Fruit fly (Drosophila melanogaster) whole organism, embryonic: ENCODE measurements around the gene Kat60.

ENCODE experiments used
- Ada2b ChIP-seq: fragments of 200-800 bp; sonication (Bioruptor generic); IDR thresholded peaks from 2 replicates; pipeline ENCODE4 v1.3.6; 2022; ENCODE audit warnings: missing biosample characterization, missing genetic modification characterization
- CG10321 ChIP-seq: fragments of 200-800 bp; sonication (Bioruptor generic); IDR thresholded peaks from 2 replicates; pipeline ENCODE4 v1.3.6; 2022; ENCODE audit warnings: missing biosample characterization, missing genetic modification characterization
- CG12104 ChIP-seq: fragments of 200-800 bp; sonication (Bioruptor generic); optimal IDR thresholded peaks from 3 replicates; lab custom pipeline; 2016; ENCODE audit warnings: missing biosample characterization, missing genetic modification characterization
- CG12155 ChIP-seq: fragments of 200-800 bp; sonication (Bioruptor generic); optimal IDR thresholded peaks from 3 replicates; lab custom pipeline; 2016; ENCODE audit warnings: missing biosample characterization, missing genetic modification characterization
- CG12942 ChIP-seq: fragments of 200-800 bp; sonication (Bioruptor generic); optimal IDR thresholded peaks from 3 replicates; lab custom pipeline; 2016; ENCODE audit warnings: missing biosample characterization, missing genetic modification characterization
- CG14441 ChIP-seq: fragments of 200-800 bp; sonication (Bioruptor generic); IDR thresholded peaks from 2 replicates; pipeline ENCODE4 v1.3.6; 2022; ENCODE audit warnings: missing biosample characterization, missing genetic modification characterization
- CG14860 ChIP-seq: fragments of 200-800 bp; sonication (Bioruptor generic); IDR thresholded peaks from 3 replicates; pipeline ENCODE4 v1.3.6; 2022; ENCODE audit warnings: missing biosample characterization, missing genetic modification characterization; ENCODE audit not compliant: partially characterized antibody
- CG15696 ChIP-seq: fragments of 200-800 bp; sonication (Bioruptor generic); optimal IDR thresholded peaks from 2 replicates; lab custom pipeline; 2019; ENCODE audit warnings: missing biosample characterization, mild to moderate bottlenecking, missing genetic modification characterization, moderate library complexity
- CG1832 ChIP-seq: fragments of 200-800 bp; sonication (Bioruptor generic); optimal IDR thresholded peaks from 2 replicates; lab custom pipeline; 2017; ENCODE audit warnings: missing biosample characterization, mild to moderate bottlenecking, missing genetic modification characterization, inconsistent platforms
- CG18619 ChIP-seq: fragments of 200-800 bp; sonication (Bioruptor generic); optimal IDR thresholded peaks from 3 replicates; lab custom pipeline; 2017; ENCODE audit warnings: missing biosample characterization, mild to moderate bottlenecking, missing genetic modification characterization
- CG18764 ChIP-seq: fragments of 200-800 bp; sonication (Bioruptor generic); optimal IDR thresholded peaks from 3 replicates; lab custom pipeline; 2016; ENCODE audit warnings: missing biosample characterization, missing genetic modification characterization
- CG2712 ChIP-seq: fragments of 200-800 bp; optimal IDR thresholded peaks from 3 replicates; lab custom pipeline; 2019; ENCODE audit warnings: missing biosample characterization, mild to moderate bottlenecking, missing genetic modification characterization, moderate library complexity
- CG2889 ChIP-seq: fragments of 200-800 bp; sonication (Bioruptor generic); IDR thresholded peaks from 3 replicates; pipeline ENCODE4 v1.3.6; 2022; ENCODE audit warnings: missing biosample characterization, missing genetic modification characterization
- CG30431 ChIP-seq: fragments of 200-800 bp; sonication (Bioruptor generic); optimal IDR thresholded peaks from 2 replicates; lab custom pipeline; 2017; ENCODE audit warnings: missing biosample characterization, missing genetic modification characterization
- CG32772 ChIP-seq: fragments of 200-800 bp; sonication (Bioruptor generic); IDR thresholded peaks from 2 replicates; pipeline ENCODE4 v1.3.6; 2022; ENCODE audit warnings: missing biosample characterization, missing genetic modification characterization
- CG3726 ChIP-seq: fragments of 200-800 bp; sonication (Bioruptor generic); IDR thresholded peaks from 3 replicates; pipeline ENCODE4, ENCODE4 v1.3.6; 2022; ENCODE audit warnings: missing biosample characterization, missing genetic modification characterization
- CG42726 ChIP-seq: fragments of 200-800 bp; sonication (Bioruptor generic); IDR thresholded peaks from 2 replicates; pipeline ENCODE4 v1.3.6; 2022; ENCODE audit warnings: missing biosample characterization, missing genetic modification characterization; ENCODE audit not compliant: partially characterized antibody
- CG6689 ChIP-seq: fragments of 200-800 bp; sonication (Bioruptor generic); IDR thresholded peaks from 2 replicates; pipeline ENCODE4 v1.3.6; 2022; ENCODE audit warnings: missing biosample characterization, missing genetic modification characterization
- CG6765 ChIP-seq: fragments of 200-800 bp; sonication (Bioruptor generic); optimal IDR thresholded peaks from 3 replicates; lab custom pipeline; 2017; ENCODE audit warnings: missing biosample characterization, mild to moderate bottlenecking, missing genetic modification characterization
- CG9727 ChIP-seq: fragments of 200-800 bp; sonication (Bioruptor generic); optimal IDR thresholded peaks from 3 replicates; lab custom pipeline; 2017; ENCODE audit warnings: missing biosample characterization, mild to moderate bottlenecking, missing genetic modification characterization
- CkIIα-i1 ChIP-seq: fragments of 200-800 bp; sonication (Bioruptor generic); IDR thresholded peaks from 2 replicates; pipeline ENCODE4 v1.3.6; 2022; ENCODE audit warnings: missing biosample characterization, missing genetic modification characterization
- Dbx ChIP-seq: fragments of 200-800 bp; sonication (Bioruptor generic); IDR thresholded peaks from 3 replicates; pipeline ENCODE4 v1.3.6; 2022; ENCODE audit warnings: missing biosample characterization, missing genetic modification characterization
- Dek ChIP-seq: fragments of 200-800 bp; sonication (Bioruptor generic); optimal IDR thresholded peaks from 3 replicates; lab custom pipeline; 2019; ENCODE audit warnings: missing biosample characterization, mild to moderate bottlenecking, missing genetic modification characterization, moderate library complexity
- Doc2 ChIP-seq: fragments of 200-800 bp; sonication (Bioruptor generic); IDR thresholded peaks from 2 replicates; pipeline ENCODE4 v1.3.6; 2022; ENCODE audit warnings: missing biosample characterization, missing genetic modification characterization
- Elba2 ChIP-seq: fragments of 200-800 bp; sonication (Bioruptor generic); optimal IDR thresholded peaks from 3 replicates; lab custom pipeline; 2016; ENCODE audit warnings: missing biosample characterization, missing genetic modification characterization
- Hr3 ChIP-seq: fragments of 200-800 bp; sonication (Bioruptor generic); optimal IDR thresholded peaks from 3 replicates; lab custom pipeline; 2016; ENCODE audit warnings: missing biosample characterization, missing genetic modification characterization
- Kr ChIP-seq: fragments of 200-800 bp; sonication (Bioruptor generic); optimal IDR thresholded peaks from 2 replicates; lab custom pipeline; 2017; ENCODE audit warnings: missing biosample characterization, mild to moderate bottlenecking, missing genetic modification characterization
- NC2β ChIP-seq: fragments of 200-800 bp; sonication (Bioruptor generic); optimal IDR thresholded peaks from 2 replicates; lab custom pipeline; 2016; ENCODE audit warnings: missing biosample characterization, missing genetic modification characterization
- NFAT ChIP-seq: fragments of 200-800 bp; sonication (Bioruptor generic); IDR thresholded peaks from 2 replicates; pipeline ENCODE4 v1.3.6; 2022; ENCODE audit warnings: missing biosample characterization, missing genetic modification characterization
- Rx ChIP-seq: fragments of 200-800 bp; sonication (Bioruptor generic); IDR thresholded peaks from 2 replicates; pipeline ENCODE4 v1.3.6; 2022; ENCODE audit warnings: missing biosample characterization, missing genetic modification characterization
- Sry-β ChIP-seq: fragments of 200-800 bp; sonication (Bioruptor generic); optimal IDR thresholded peaks from 2 replicates; lab custom pipeline; 2018; ENCODE audit warnings: missing biosample characterization, mild to moderate bottlenecking, missing genetic modification characterization, moderate library complexity
- Ssrp ChIP-seq: fragments of 200-800 bp; sonication (Bioruptor generic); optimal IDR thresholded peaks from 2 replicates; lab custom pipeline; 2018; ENCODE audit warnings: missing biosample characterization, mild to moderate bottlenecking, missing genetic modification characterization, moderate library complexity
- abd-A ChIP-seq: fragments of 200-800 bp; sonication (Bioruptor generic); optimal IDR thresholded peaks from 3 replicates; lab custom pipeline; 2019; ENCODE audit warnings: missing biosample characterization, mild to moderate bottlenecking, missing genetic modification characterization, moderate library complexity
- al ChIP-seq: fragments of 200-800 bp; sonication (Bioruptor generic); IDR thresholded peaks from 2 replicates; pipeline ENCODE4 v1.3.6; 2022; ENCODE audit warnings: missing biosample characterization, missing genetic modification characterization
- ase ChIP-seq: fragments of 200-800 bp; sonication (Bioruptor generic); IDR thresholded peaks from 3 replicates; pipeline ENCODE4 v1.3.6; 2022; ENCODE audit warnings: missing biosample characterization, missing genetic modification characterization
- cas ChIP-seq: fragments of 200-800 bp; sonication (Bioruptor generic); IDR thresholded peaks from 2 replicates; pipeline ENCODE4 v1.3.6; 2022; ENCODE audit warnings: missing biosample characterization, missing genetic modification characterization
- cato ChIP-seq: fragments of 200-800 bp; sonication (Bioruptor generic); optimal IDR thresholded peaks from 2 replicates; lab custom pipeline; 2016; ENCODE audit warnings: missing biosample characterization, missing genetic modification characterization, borderline replicate concordance
- chinmo ChIP-seq: fragments of 200-800 bp; sonication (Bioruptor generic); IDR thresholded peaks from 4 replicates; pipeline ENCODE4 v1.3.6; 2022; ENCODE audit warnings: missing biosample characterization, missing genetic modification characterization; ENCODE audit not compliant: partially characterized antibody
- dan ChIP-seq: fragments of 200-800 bp; sonication (Bioruptor generic); IDR thresholded peaks from 2 replicates; pipeline ENCODE4 v1.3.6; 2022; ENCODE audit warnings: missing biosample characterization, missing genetic modification characterization
- dati ChIP-seq: fragments of 200-800 bp; sonication (Bioruptor generic); IDR thresholded peaks from 2 replicates; pipeline ENCODE4 v1.3.6; 2022; ENCODE audit warnings: missing biosample characterization, missing genetic modification characterization
- fd3F ChIP-seq: fragments of 200-800 bp; sonication (Bioruptor generic); optimal IDR thresholded peaks from 2 replicates; lab custom pipeline; 2018; ENCODE audit warnings: missing biosample characterization, mild to moderate bottlenecking, missing genetic modification characterization, moderate library complexity
- klu ChIP-seq: fragments of 200-800 bp; sonication (Bioruptor generic); IDR thresholded peaks from 2 replicates; pipeline ENCODE4 v1.3.6; 2022; ENCODE audit warnings: missing biosample characterization, missing genetic modification characterization
- knrl ChIP-seq: fragments of 200-800 bp; sonication (Bioruptor generic); IDR thresholded peaks from 3 replicates; pipeline ENCODE4 v1.3.6; 2022; ENCODE audit warnings: missing biosample characterization, missing genetic modification characterization; ENCODE audit not compliant: partially characterized antibody
- nau ChIP-seq: fragments of 200-800 bp; sonication (Bioruptor generic); optimal IDR thresholded peaks from 3 replicates; lab custom pipeline; 2017; ENCODE audit warnings: missing biosample characterization, mild to moderate bottlenecking, missing genetic modification characterization, missing genetic modification reagents
- org-1 ChIP-seq: fragments of 200-800 bp; sonication (Bioruptor generic); optimal IDR thresholded peaks from 2 replicates; lab custom pipeline; 2017; ENCODE audit warnings: missing biosample characterization, missing genetic modification characterization
- pan ChIP-seq, 4 experiments: fragments of >200 bp in 3 of 4; fragments of 200-800 bp in 1 of 4; sonication (Bioruptor generic) in 1 of 4; optimal IDR thresholded peaks in 3 of 4; IDR thresholded peaks in 1 of 4; 2 replicates each; pipeline versions ENCODE4 v1.3.6 to Lab custom; 2017 to 2022; ENCODE audit warnings: missing biosample characterization in 2 of 4, missing genetic modification characterization in 2 of 4, mixed read lengths in 1 of 4
- pita ChIP-seq: fragments of 200-800 bp; sonication (Bioruptor generic); optimal IDR thresholded peaks from 2 replicates; lab custom pipeline; 2017; ENCODE audit warnings: missing biosample characterization, mild to moderate bottlenecking, missing genetic modification characterization
- ranshi ChIP-seq: fragments of 200-800 bp; sonication (Bioruptor generic); IDR thresholded peaks from 2 replicates; pipeline ENCODE4 v1.3.6; 2022; ENCODE audit warnings: missing biosample characterization, missing genetic modification characterization
- run ChIP-seq: fragments of 200-800 bp; sonication (Bioruptor generic); optimal IDR thresholded peaks from 3 replicates; lab custom pipeline; 2018; ENCODE audit warnings: missing biosample characterization, mild to moderate bottlenecking, missing genetic modification characterization
- slbo ChIP-seq: fragments of 200-800 bp; sonication (Bioruptor generic); IDR thresholded peaks from 2 replicates; pipeline ENCODE4 v1.3.6; 2022; ENCODE audit warnings: missing biosample characterization, missing genetic modification characterization
- yki ChIP-seq: fragments of >200 bp; optimal IDR thresholded peaks from 3 replicates; lab custom pipeline; 2018

Gene Kat60

DNA sequence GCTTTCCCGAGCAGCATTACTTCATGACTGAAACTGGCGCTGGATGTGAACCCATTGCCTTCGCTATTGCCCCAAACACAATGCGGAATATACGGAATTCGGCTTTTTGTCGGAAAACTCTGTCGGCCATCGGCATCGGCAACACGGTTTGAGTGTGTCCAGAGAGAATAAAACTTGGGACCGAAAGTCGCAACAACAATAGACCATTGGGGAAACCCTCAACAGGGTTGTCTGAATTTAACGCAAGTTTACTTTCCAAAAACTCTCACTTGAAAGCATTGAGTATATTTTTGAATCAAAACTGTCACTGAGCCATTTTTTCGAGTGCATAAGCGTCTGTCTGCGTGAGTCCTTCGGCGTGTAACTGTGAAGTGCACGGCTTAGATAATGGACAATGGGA, 33.7 kb downstream of the Kat60 start (continued):
- TF ChIP-seq Hr3 (GFP tag; lab: Kevin White, UChicago) (peak; percentile 5), org-1 (GFP tag; lab: Kevin White, UChicago) (peak; percentile 70), NC2β (GFP tag; lab: Kevin White, UChicago) (peak; percentile 22), Kr (no peak), yki (no peak), CG10321 (GFP tag; lab: Robert Waterston, UW) (no peak), CG3726 (GFP tag; lab: Robert Waterston, UW) (no peak), abd-A (tag; lab: Kevin White, UChicago) (peak; percentile 77), CG14860 (GFP tag; lab: Robert Waterston, UW) (no peak), Ada2b (GFP tag; lab: Robert Waterston, UW) (peak; percentile 62; the same call in 1 of the 2 replicates), CG42726 (GFP tag; lab: Robert Waterston, UW) (no peak), Elba2 (no peak), run (no peak), CG18764 (GFP tag; lab: Kevin White, UChicago) (no peak), Dbx (GFP tag; lab: Robert Waterston, UW) (peak; percentile 67; the same call in 2 of the 3 replicates), CG12104 (no peak), klu (GFP tag; lab: Robert Waterston, UW) (peak; percentile 41; the same call in 1 of the 2 replicates), Rx (peak; percentile 18; the same call in 1 of the 2 replicates), ranshi (peak; percentile 66), CG2889 (no peak), Doc2 (GFP tag; lab: Robert Waterston, UW) (no peak), CG32772 (GFP tag; lab: Robert Waterston, UW) (peak; percentile 47), CG15696 (tag; lab: Kevin White, UChicago) (no peak), dati (no peak), pita (GFP tag; lab: Kevin White, UChicago) (no peak), chinmo (GFP tag; lab: Robert Waterston, UW) (no peak), CG1832 (GFP tag; lab: Kevin White, UChicago) (no peak), CG12942 (GFP tag; lab: Kevin White, UChicago) (peak; percentile 6), al (GFP tag; lab: Robert Waterston, UW) (peak; percentile 31; the same call in 1 of the 2 replicates), pan (optimal IDR thresholded peaks at IDR 0.05; lab: Kevin White, UChicago) (no peak), pan (GFP tag; optimal IDR thresholded peaks at IDR 0.05 in 1 of 2, IDR thresholded peaks at IDR 0.05 in 1 of 2) (peak in 1 of 2 experiments; percentile 69), knrl (no peak), CG6765 (GFP tag; lab: Kevin White, UChicago) (peak; percentile 18), ase (GFP tag; lab: Robert Waterston, UW) (no peak), CG18619 (GFP tag; lab: Kevin White, UChicago) (peak; percentile 49), cato (GFP tag; lab: Kevin White, UChicago) (no peak), CG30431 (GFP tag; lab: Kevin White, UChicago) (peak; percentile 8), cas (GFP tag; lab: Robert Waterston, UW) (no peak), Ssrp (no peak), slbo (no peak; the same call in 1 of the 2 replicates), Sry-β (GFP tag; lab: Kevin White, UChicago) (no peak), CG9727 (GFP tag; lab: Kevin White, UChicago) (peak; percentile 37), CG2712 (tag; lab: Kevin White, UChicago) (peak; percentile 9), dan (GFP tag; lab: Robert Waterston, UW) (no peak), NFAT (GFP tag; lab: Robert Waterston, UW) (0 out of 2 replicates have a peak, but pooled peaks have one; percentile 26), CG12155 (GFP tag; lab: Kevin White, UChicago) (peak; percentile 39), fd3F (GFP tag; lab: Kevin White, UChicago) (peak; percentile 37), CG6689 (GFP tag; lab: Robert Waterston, UW) (peak; percentile 54; the same call in 1 of the 2 replicates), CG14441 (GFP tag; lab: Robert Waterston, UW) (peak; percentile 56; the same call in 1 of the 2 replicates), CkIIα-i1 (no peak), nau (GFP tag; lab: Kevin White, UChicago) (peak; percentile 15), Dek (tag; lab: Kevin White, UChicago) (peak; percentile 72)
